Fruit fly (Drosophila melanogaster) whole organism, adult: ENCODE data around the gene Vha13.

ENCODE experiments used
- CG11617 ChIP-seq: fragments of 200-800 bp; sonication (Bioruptor generic); optimal IDR thresholded peaks from 2 replicates; lab custom pipeline; 2017; ENCODE audit warnings: mild to moderate bottlenecking, missing biosample characterization, missing genetic modification reagents, missing genetic modification characterization
- CG1620 ChIP-seq: fragments of 200-800 bp; sonication (Bioruptor generic); optimal IDR thresholded peaks from 2 replicates; lab custom pipeline; 2016; ENCODE audit warnings: missing biosample characterization, missing genetic modification characterization
- CG33017 ChIP-seq: fragments of 200-800 bp; sonication (Bioruptor generic); optimal IDR thresholded peaks from 2 replicates; lab custom pipeline; 2018; ENCODE audit warnings: missing biosample characterization, mild to moderate bottlenecking, missing genetic modification characterization, moderate library complexity
- CG7045 ChIP-seq: fragments of 200-800 bp; sonication (Bioruptor generic); optimal IDR thresholded peaks from 2 replicates; lab custom pipeline; 2017; ENCODE audit warnings: missing biosample characterization, mild to moderate bottlenecking, missing genetic modification characterization
- CG7101 ChIP-seq: fragments of 200-800 bp; sonication (Bioruptor generic); optimal IDR thresholded peaks from 2 replicates; lab custom pipeline; 2018; ENCODE audit warnings: missing biosample characterization, mild to moderate bottlenecking, missing genetic modification characterization, moderate library complexity
- Clk ChIP-seq: fragments of 200-800 bp; sonication (Bioruptor generic); optimal IDR thresholded peaks from 2 replicates; lab custom pipeline; 2017; ENCODE audit warnings: missing biosample characterization, missing genetic modification characterization
- Crg-1 ChIP-seq: fragments of 200-800 bp; sonication (Bioruptor generic); optimal IDR thresholded peaks from 2 replicates; lab custom pipeline; 2016; ENCODE audit warnings: missing biosample characterization, missing genetic modification characterization
- cic ChIP-seq: fragments of 200-800 bp; sonication (Bioruptor generic); optimal IDR thresholded peaks from 2 replicates; lab custom pipeline; 2017; ENCODE audit warnings: missing biosample characterization, mild to moderate bottlenecking, missing genetic modification characterization, moderate library complexity
- kay ChIP-seq: fragments of 200-800 bp; sonication (Bioruptor generic); peaks from one replicate; lab custom pipeline; 2016; ENCODE audit warnings: missing biosample characterization, missing genetic modification characterization, borderline replicate concordance
- pad ChIP-seq: fragments of 200-800 bp; sonication (Bioruptor generic); optimal IDR thresholded peaks from 3 replicates; lab custom pipeline; 2017; ENCODE audit warnings: missing biosample characterization, missing genetic modification characterization, mild to moderate bottlenecking, moderate library complexity, missing genetic modification reagents
- toe ChIP-seq: fragments of 200-800 bp; sonication (Bioruptor generic); optimal IDR thresholded peaks from 2 replicates; lab custom pipeline; 2016; ENCODE audit warnings: missing biosample characterization, missing genetic modification characterization

DNA sequence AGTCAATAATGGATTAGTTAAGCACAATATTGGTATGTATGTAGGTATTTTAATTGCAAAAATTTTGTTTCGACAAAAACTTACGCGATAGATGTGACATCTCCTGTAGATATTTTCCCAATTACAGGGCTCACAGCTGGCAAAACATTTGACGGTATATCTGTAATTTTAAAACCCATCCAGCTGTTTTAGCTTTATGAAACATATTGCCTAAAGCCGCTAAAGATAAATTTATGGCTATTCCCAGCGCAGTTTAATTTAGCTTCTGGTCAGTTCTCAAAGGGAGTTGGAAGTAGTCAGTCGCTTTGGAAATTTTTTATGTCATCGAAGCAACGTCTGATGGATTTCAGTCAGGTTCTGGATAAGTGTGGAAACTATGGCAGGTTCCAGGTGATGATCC is 43.9 kb downstream of the Vha13 start, which contains the start of gene CG7333:
- TF ChIP-seq toe (GFP tag; lab: Kevin White, UChicago) (no peak), pad (GFP tag; lab: Kevin White, UChicago) (no peak), kay (GFP tag; lab: Kevin White, UChicago) (no peak), cic (GFP tag; lab: Kevin White, UChicago) (no peak), Clk (GFP tag; lab: Kevin White, UChicago) (no peak), CG7101 (tag; lab: Kevin White, UChicago) (no peak), CG11617 (GFP tag; lab: Kevin White, UChicago) (no peak), Crg-1 (GFP tag; lab: Kevin White, UChicago) (no peak), CG33017 (tag; lab: Kevin White, UChicago) (no peak), CG1620 (GFP tag; lab: Kevin White, UChicago) (no peak), CG7045 (GFP tag; lab: Kevin White, UChicago) (no peak)
